Fruit fly (Drosophila melanogaster): ENCODE results near the gene Polr2J.
A peak's percentile ranks its signal among the peaks of the same experiment; 100 is the strongest.

The Polr2J gene

dm6 chr2L:17448435-17448834 is 38.2 kb upstream of the Polr2J start (continued):
- TF ChIP-seq CG15479 (GFP tag; optimal IDR thresholded peaks at IDR 0.05): no peak
- TF ChIP-seq dan (GFP tag; IDR thresholded peaks at IDR 0.05): no peak
- TF ChIP-seq BEAF-32 (GFP tag; optimal IDR thresholded peaks at IDR 0.05): no peak
- TF ChIP-seq HLH4C (GFP tag; IDR thresholded peaks at IDR 0.05; ENCODE audit: partially characterized antibody): no peak
- TF ChIP-seq CG5245 (GFP tag; optimal IDR thresholded peaks at IDR 0.05): no peak
- TF ChIP-seq bigmax (GFP tag; optimal IDR thresholded peaks at IDR 0.05): no peak
- TF ChIP-seq ewg (GFP tag; optimal IDR thresholded peaks at IDR 0.05): no peak
- peak; percentile 67; the same call in 2 of the 3 replicates for TF ChIP-seq ci (GFP tag; IDR thresholded peaks at IDR 0.05)
- peak; percentile 32 for TF ChIP-seq sd (tag; optimal IDR thresholded peaks at IDR 0.05)
- no peak for TF ChIP-seq CG16813 (GFP tag; IDR thresholded peaks at IDR 0.05; ENCODE audit: partially characterized antibody)
- TF ChIP-seq CG17385 (GFP tag; optimal IDR thresholded peaks at IDR 0.05): peak; percentile 19
- TF ChIP-seq CG1832 (GFP tag; optimal IDR thresholded peaks at IDR 0.05): no peak
- no peak for TF ChIP-seq pnt (GFP tag; optimal IDR thresholded peaks at IDR 0.05)
- TF ChIP-seq D19A (tag; optimal IDR thresholded peaks at IDR 0.05): no peak
- no peak for TF ChIP-seq CG8290 (GFP tag; optimal IDR thresholded peaks at IDR 0.05)
- peak in 1 of 2 experiments; percentile 53 for TF ChIP-seq CG8290 (tag; optimal IDR thresholded peaks at IDR 0.05)
- no peak for TF ChIP-seq pzg (GFP tag; optimal IDR thresholded peaks at IDR 0.05)
- peak; percentile 17; the same call in 1 of the 3 replicates for TF ChIP-seq Dbx (GFP tag; IDR thresholded peaks at IDR 0.05)
- no peak for TF ChIP-seq CG10321 (GFP tag; IDR thresholded peaks at IDR 0.05)
- peak; percentile 49 for TF ChIP-seq sug (tag; optimal IDR thresholded peaks at IDR 0.05)
- TF ChIP-seq CG11695 (GFP tag; IDR thresholded peaks at IDR 0.05): no peak
- TF ChIP-seq chinmo (GFP tag; IDR thresholded peaks at IDR 0.05; ENCODE audit: partially characterized antibody): peak; percentile 84
- TF ChIP-seq cwo (GFP tag; optimal IDR thresholded peaks at IDR 0.05): peak; percentile 32
- TF ChIP-seq shn (GFP tag; optimal IDR thresholded peaks at IDR 0.05): no peak
- TF ChIP-seq CG6765 (GFP tag; optimal IDR thresholded peaks at IDR 0.05): no peak
- TF ChIP-seq CG3847 (GFP tag; IDR thresholded peaks at IDR 0.05): no peak
- TF ChIP-seq CG15269 (tag; optimal IDR thresholded peaks at IDR 0.05): peak; percentile 22
- TF ChIP-seq Trl (optimal IDR thresholded peaks at IDR 0.05): no peak
- TF ChIP-seq Trl (GFP tag; optimal IDR thresholded peaks at IDR 0.05): no peak
- no peak for TF ChIP-seq zfh1 (GFP tag; IDR thresholded peaks at IDR 0.05)
- TF ChIP-seq trh (GFP tag; optimal IDR thresholded peaks at IDR 0.05): no peak
- TF ChIP-seq crol (GFP tag; IDR thresholded peaks at IDR 0.05): peak; percentile 96
- TF ChIP-seq CG34376 (GFP tag; optimal IDR thresholded peaks at IDR 0.05): peak; percentile 31
- no peak for TF ChIP-seq wor (GFP tag; IDR thresholded peaks at IDR 0.05)
- TF ChIP-seq unc-4 (GFP tag; IDR thresholded peaks at IDR 0.05; ENCODE audit: partially characterized antibody): no peak
- TF ChIP-seq ssp (GFP tag; IDR thresholded peaks at IDR 0.05): no peak
- no peak for TF ChIP-seq CG7987 (GFP tag; optimal IDR thresholded peaks at IDR 0.05)
- TF ChIP-seq stc (GFP tag; IDR thresholded peaks at IDR 0.05): no peak
- TF ChIP-seq lab (GFP tag; optimal IDR thresholded peaks at IDR 0.05): peak; percentile 49
- TF ChIP-seq CG17359 (tag; optimal IDR thresholded peaks at IDR 0.05): no peak
- no peak for TF ChIP-seq gsb-n (tag; optimal IDR thresholded peaks at IDR 0.05)
- no peak for TF ChIP-seq Optix (GFP tag; IDR thresholded peaks at IDR 0.05)
- TF ChIP-seq CG12391 (tag; optimal IDR thresholded peaks at IDR 0.05): no peak
- peak; percentile 16 for TF ChIP-seq exex (tag; optimal IDR thresholded peaks at IDR 0.05)
- no peak for TF ChIP-seq corto (GFP tag; optimal IDR thresholded peaks at IDR 0.05)
- no peak for TF ChIP-seq danr (GFP tag; IDR thresholded peaks at IDR 0.05)
- 0 out of 3 replicates have a peak, but pooled peaks have one; percentile 32 for TF ChIP-seq otp (GFP tag; IDR thresholded peaks at IDR 0.05)
- no peak for TF ChIP-seq wdn (GFP tag; IDR thresholded peaks at IDR 0.05)
- no peak; the same call in 1 of the 2 replicates for TF ChIP-seq amos (GFP tag; IDR thresholded peaks at IDR 0.05; ENCODE audit: partially characterized antibody)
- TF ChIP-seq peb (GFP tag; IDR thresholded peaks at IDR 0.05): no peak
- no peak for TF ChIP-seq CG30431 (GFP tag; optimal IDR thresholded peaks at IDR 0.05)
- no peak for TF ChIP-seq CG6654 (GFP tag; optimal IDR thresholded peaks at IDR 0.05)
